Worm (Caenorhabditis elegans) whole organism, late embryonic: ENCODE data around the gene lgc-49.

ENCODE experiments used
- K02D7.2 ChIP-seq: sonication (generic microtip); optimal IDR thresholded peaks from 2 replicates; lab custom pipeline; 2017; ENCODE audit warnings: mild to moderate bottlenecking, missing genetic modification characterization, missing compliant biosample characterization
- K09A11.1 ChIP-seq: sonication (generic microtip); optimal IDR thresholded peaks from 2 replicates; lab custom pipeline; 2017; ENCODE audit warnings: antibody characterized with exemption, mild to moderate bottlenecking, missing genetic modification characterization, missing compliant biosample characterization; ENCODE audit not compliant: insufficient read depth
- Y22D7AL.16 ChIP-seq: sonication (generic microtip); optimal IDR thresholded peaks from 2 replicates; lab custom pipeline; 2016; ENCODE audit warnings: missing genetic modification characterization, missing compliant biosample characterization
- ahr-1 ChIP-seq: sonication (generic microtip); optimal IDR thresholded peaks from 2 replicates; lab custom pipeline; 2016; ENCODE audit warnings: missing genetic modification characterization, missing compliant biosample characterization
- ceh-18 ChIP-seq: sonication (generic microtip); optimal IDR thresholded peaks from 2 replicates; lab custom pipeline; 2016; ENCODE audit warnings: missing genetic modification characterization, missing compliant biosample characterization
- ceh-2 ChIP-seq: sonication (generic microtip); optimal IDR thresholded peaks from 2 replicates; lab custom pipeline; 2016; ENCODE audit warnings: missing genotype, missing genetic modification characterization, missing compliant biosample characterization
- ceh-30 ChIP-seq: fragments of 150-350 bp; optimal IDR thresholded peaks from 2 replicates; lab custom pipeline; 2014; ENCODE audit warnings: missing biosample characterization, missing genetic modification characterization
- ceh-31 ChIP-seq: sonication (generic microtip); optimal IDR thresholded peaks from 2 replicates; lab custom pipeline; 2016; ENCODE audit warnings: missing genetic modification characterization, missing compliant biosample characterization
- ceh-34 ChIP-seq: sonication (generic microtip); optimal IDR thresholded peaks from 2 replicates; lab custom pipeline; 2016; ENCODE audit warnings: mild to moderate bottlenecking, missing genetic modification characterization, missing compliant biosample characterization
- ceh-45 ChIP-seq: fragments of 200-800 bp; sonication (Bioruptor generic); IDR thresholded peaks from 2 replicates; pipeline ENCODE4 v1.3.6; 2022; ENCODE audit warnings: missing genetic modification reagents, missing genetic modification characterization, missing compliant biosample characterization
- ceh-48 ChIP-seq: sonication (generic microtip); optimal IDR thresholded peaks from 2 replicates; lab custom pipeline; 2016; ENCODE audit warnings: missing genetic modification characterization, inconsistent platforms, missing compliant biosample characterization
- ceh-9 ChIP-seq: sonication (generic microtip); optimal IDR thresholded peaks from 2 replicates; lab custom pipeline; 2016; ENCODE audit warnings: mild to moderate bottlenecking, missing genetic modification characterization, inconsistent platforms, missing compliant biosample characterization
- che-1 ChIP-seq: sonication (generic microtip); optimal IDR thresholded peaks from 2 replicates; lab custom pipeline; 2016; ENCODE audit warnings: mild to moderate bottlenecking, missing genetic modification characterization, missing compliant biosample characterization
- dve-1 ChIP-seq: sonication (generic microtip); optimal IDR thresholded peaks from 2 replicates; lab custom pipeline; 2017; ENCODE audit warnings: antibody characterized with exemption, mild to moderate bottlenecking, missing genetic modification characterization, missing compliant biosample characterization
- elt-2 ChIP-seq: sonication (generic microtip); optimal IDR thresholded peaks from 2 replicates; lab custom pipeline; 2016; ENCODE audit warnings: missing genetic modification reagents, missing genetic modification characterization, missing compliant biosample characterization
- ets-4 ChIP-seq: sonication (generic microtip); optimal IDR thresholded peaks from 2 replicates; lab custom pipeline; 2016; ENCODE audit warnings: missing genetic modification characterization, missing compliant biosample characterization
- eyg-1 ChIP-seq: sonication (generic microtip); optimal IDR thresholded peaks from 2 replicates; lab custom pipeline; 2016; ENCODE audit warnings: missing genotype, missing genetic modification characterization, missing compliant biosample characterization
- fkh-6 ChIP-seq: sonication (generic microtip); optimal IDR thresholded peaks from 2 replicates; lab custom pipeline; 2016; ENCODE audit warnings: missing genetic modification characterization, missing compliant biosample characterization
- hlh-30 ChIP-seq: sonication (generic microtip); optimal IDR thresholded peaks from 2 replicates; lab custom pipeline; 2017; ENCODE audit warnings: antibody characterized with exemption, missing genetic modification characterization, missing compliant biosample characterization; ENCODE audit not compliant: insufficient read depth
- hlh-6 ChIP-seq: sonication (generic microtip); optimal IDR thresholded peaks from 2 replicates; lab custom pipeline; 2016; ENCODE audit warnings: missing genotype, missing genetic modification characterization, missing compliant biosample characterization
- hlh-8 ChIP-seq: sonication (generic microtip); optimal IDR thresholded peaks from 2 replicates; lab custom pipeline; 2016; ENCODE audit warnings: missing genotype, missing genetic modification characterization, missing compliant biosample characterization
- lin-11 ChIP-seq: fragments of 200-800 bp; sonication (Bioruptor generic); optimal IDR thresholded peaks from 2 replicates; lab custom pipeline; 2018; ENCODE audit warnings: mild to moderate bottlenecking, missing genetic modification characterization, missing compliant biosample characterization
- madf-2 ChIP-seq: sonication (generic microtip); optimal IDR thresholded peaks from 2 replicates; lab custom pipeline; 2017; ENCODE audit warnings: missing genetic modification characterization, missing compliant biosample characterization
- nhr-11 ChIP-seq: fragments of 150-350 bp; optimal IDR thresholded peaks from 2 replicates; lab custom pipeline; 2014; ENCODE audit warnings: missing biosample characterization, missing genetic modification characterization
- nhr-232 ChIP-seq: sonication (generic microtip); optimal IDR thresholded peaks from 2 replicates; lab custom pipeline; 2016; ENCODE audit warnings: missing genetic modification characterization, missing compliant biosample characterization
- odd-2 ChIP-seq: sonication (generic microtip); optimal IDR thresholded peaks from 2 replicates; lab custom pipeline; 2017; ENCODE audit warnings: antibody characterized with exemption, mild to moderate bottlenecking, missing genetic modification characterization, missing compliant biosample characterization
- pag-3 ChIP-seq: sonication (generic microtip); optimal IDR thresholded peaks from 2 replicates; lab custom pipeline; 2016; ENCODE audit warnings: missing compliant biosample characterization, missing genetic modification characterization, borderline replicate concordance
- pat-9 ChIP-seq: fragments of 200-800 bp; sonication (Bioruptor generic); optimal IDR thresholded peaks from 2 replicates; lab custom pipeline; 2018; ENCODE audit warnings: mild to moderate bottlenecking, missing genetic modification characterization, moderate library complexity, missing compliant biosample characterization
- pha-2 ChIP-seq: sonication (generic microtip); optimal IDR thresholded peaks from 2 replicates; lab custom pipeline; 2017; ENCODE audit warnings: mild to moderate bottlenecking, missing genetic modification characterization, missing compliant biosample characterization
- pqm-1 ChIP-seq: sonication (generic microtip); optimal IDR thresholded peaks from 2 replicates; lab custom pipeline; 2016; ENCODE audit warnings: missing genetic modification characterization, missing compliant biosample characterization
- pros-1 ChIP-seq: fragments of 150-350 bp; optimal IDR thresholded peaks from 2 replicates; lab custom pipeline; 2014; ENCODE audit warnings: missing biosample characterization, missing genetic modification reagents, missing genetic modification characterization
- ref-2 ChIP-seq: sonication (generic microtip); optimal IDR thresholded peaks from 2 replicates; lab custom pipeline; 2016; ENCODE audit warnings: missing genetic modification characterization, missing compliant biosample characterization
- rnt-1 ChIP-seq: sonication (generic microtip); optimal IDR thresholded peaks from 2 replicates; lab custom pipeline; 2016; ENCODE audit warnings: missing genetic modification characterization, missing compliant biosample characterization
- sdc-2 ChIP-seq: sonication (generic microtip); optimal IDR thresholded peaks from 2 replicates; lab custom pipeline; 2016; ENCODE audit warnings: missing genotype, missing genetic modification characterization, missing compliant biosample characterization
- sox-2 ChIP-seq: fragments of 200-800 bp; sonication (Bioruptor generic); IDR thresholded peaks from 2 replicates; pipeline ENCODE4 v1.3.6; 2022; ENCODE audit warnings: missing genetic modification reagents, missing genetic modification characterization, missing compliant biosample characterization
- syd-9 ChIP-seq: sonication (generic microtip); optimal IDR thresholded peaks from 2 replicates; lab custom pipeline; 2016; ENCODE audit warnings: mild to moderate bottlenecking, missing genetic modification characterization, moderate library complexity, missing compliant biosample characterization
- tbx-2 ChIP-seq: sonication (generic microtip); optimal IDR thresholded peaks from 2 replicates; lab custom pipeline; 2016; ENCODE audit warnings: missing genetic modification characterization, missing compliant biosample characterization
- unc-3 ChIP-seq, 2 experiments: fragments of 200-800 bp in 1 of 2; sonication (Bioruptor generic) in 1 of 2; sonication (generic microtip) in 1 of 2; conservative IDR thresholded peaks in 1 of 2; optimal IDR thresholded peaks in 1 of 2; 2 replicates each; pipeline versions ENCODE4 v1.3.6 to Lab custom; 2016 to 2022; ENCODE audit warnings: missing compliant biosample characterization in 2 of 2, missing genetic modification characterization in 2 of 2, missing genetic modification reagents in 1 of 2
- unc-55 ChIP-seq: sonication (generic microtip); optimal IDR thresholded peaks from 2 replicates; lab custom pipeline; 2017; ENCODE audit warnings: missing biosample characterization, missing genetic modification reagents, missing genetic modification characterization
- unc-86 ChIP-seq: sonication (generic microtip); optimal IDR thresholded peaks from 2 replicates; lab custom pipeline; 2016; ENCODE audit warnings: missing genetic modification characterization, missing compliant biosample characterization
- zip-5 ChIP-seq: sonication (generic microtip); optimal IDR thresholded peaks from 2 replicates; lab custom pipeline; 2016; ENCODE audit warnings: missing genetic modification characterization, missing compliant biosample characterization
- ztf-16 ChIP-seq: sonication (generic microtip); optimal IDR thresholded peaks from 2 replicates; lab custom pipeline; 2017; ENCODE audit warnings: missing genetic modification characterization, missing compliant biosample characterization

lgc-49 gene

ce11 chrV:11190983-11191382 lies at the start of gene lgc-49:
Gene lgc-49 (plus strand): TSS chrV:11191283.
- TF ChIP-seq ceh-45 (GFP tag; lab: Robert Waterston, UW) (no peak), tbx-2 (tag; lab: Kevin White, UChicago) (no peak), che-1 (tag; lab: Kevin White, UChicago) (no peak), fkh-6 (tag; lab: Kevin White, UChicago) (no peak), unc-55 (GFP tag; lab: Kevin White, UChicago) (no peak), zip-5 (tag; lab: Kevin White, UChicago) (no peak), pag-3 (tag; lab: Kevin White, UChicago) (no peak), sox-2 (GFP tag; lab: Robert Waterston, UW) (no peak), pat-9 (tag; lab: Kevin White, UChicago) (no peak), K02D7.2 (tag; lab: Kevin White, UChicago) (no peak), madf-2 (tag; lab: Kevin White, UChicago) (no peak), ceh-9 (no peak), hlh-30 (tag; lab: Kevin White, UChicago) (no peak)

ce11 chrV:11144694-11145093 lies 46.4 kb upstream of the lgc-49 start, which contains the start of gene C06H2.7:
Gene C06H2.7 (minus strand): TSS chrV:11144794.
- TF ChIP-seq ceh-18 (tag; lab: Kevin White, UChicago) (no peak), eyg-1 (tag; lab: Kevin White, UChicago) (no peak)

- no peak for TF ChIP-seq ceh-2 (tag; lab: Kevin White, UChicago)
- TF ChIP-seq pha-2 (tag; lab: Kevin White, UChicago), result no peak
- no peak for TF ChIP-seq hlh-8 (tag; lab: Kevin White, UChicago)
- no peak for TF ChIP-seq sdc-2
- no peak for TF ChIP-seq sox-2 (GFP tag; lab: Robert Waterston, UW)
- TF ChIP-seq K02D7.2 (tag; lab: Kevin White, UChicago), result no peak
- no peak for TF ChIP-seq odd-2 (tag; lab: Kevin White, UChicago)
- no peak for TF ChIP-seq ceh-45 (GFP tag; lab: Robert Waterston, UW)
- TF ChIP-seq elt-2, result no peak
- no peak for TF ChIP-seq ahr-1 (tag; lab: Kevin White, UChicago)
- no peak for TF ChIP-seq hlh-6 (tag; lab: Kevin White, UChicago)
- no peak for TF ChIP-seq unc-86 (tag; lab: Kevin White, UChicago)
- TF ChIP-seq pqm-1 (tag; lab: Kevin White, UChicago), result no peak
- no peak for TF ChIP-seq ceh-9
- no peak for TF ChIP-seq pros-1 (tag; lab: Kevin White, UChicago)
- no peak for TF ChIP-seq ceh-48 (tag; lab: Kevin White, UChicago)
- TF ChIP-seq unc-55 (GFP tag; lab: Kevin White, UChicago), result no peak
Observed at ce11 chrV:11146958-11147779, 43.9 kb upstream of the lgc-49 start, which contains the start of the genes T19C4.24 and nlp-33. Gene T19C4.24 (minus strand): TSS chrV:11147008. Gene nlp-33 (plus strand): TSS chrV:11147346.

ce11 chrV:11147780-11148144 lies 43.3 kb upstream of the lgc-49 start:
- TF ChIP-seq nhr-11 (tag; lab: Kevin White, UChicago), result no peak
- no peak for TF ChIP-seq tbx-2 (tag; lab: Kevin White, UChicago)
- TF ChIP-seq ets-4 (tag; lab: Kevin White, UChicago), result no peak
- TF ChIP-seq nhr-232 (tag; lab: Kevin White, UChicago), result no peak
- no peak for TF ChIP-seq dve-1 (tag; lab: Kevin White, UChicago)
- no peak for TF ChIP-seq ceh-31 (tag; lab: Kevin White, UChicago)
- TF ChIP-seq che-1 (tag; lab: Kevin White, UChicago), result no peak
- TF ChIP-seq, all 69 proteins: peak for 0

- TF ChIP-seq lin-11 (tag; lab: Kevin White, UChicago) (no peak), rnt-1 (tag; lab: Kevin White, UChicago) (no peak), ref-2 (no peak), syd-9 (no peak), unc-86 (tag; lab: Kevin White, UChicago) (no peak), pat-9 (tag; lab: Kevin White, UChicago) (no peak), sdc-2 (no peak), che-1 (tag; lab: Kevin White, UChicago) (no peak), ceh-2 (tag; lab: Kevin White, UChicago) (no peak), odd-2 (tag; lab: Kevin White, UChicago) (no peak), K09A11.1 (tag; lab: Kevin White, UChicago) (no peak), ceh-30 (tag; lab: Kevin White, UChicago) (no peak), ztf-16 (tag; lab: Kevin White, UChicago) (no peak), ceh-34 (tag; lab: Kevin White, UChicago) (no peak), unc-3 (GFP tag; conservative IDR thresholded peaks at IDR 0.05; lab: Robert Waterston, UW) (no peak), unc-3 (tag; optimal IDR thresholded peaks at IDR 0.05; lab: Kevin White, UChicago) (no peak), Y22D7AL.16 (tag; lab: Kevin White, UChicago) (no peak)
Observed at ce11 chrV:11148971-11149370, 42.1 kb upstream of the lgc-49 start.
